Worm (Caenorhabditis elegans) whole organism, L1 larva: ENCODE results near the gene oma-2.
A peak's percentile ranks its signal among the peaks of the same experiment; 100 is the strongest.

Source experiments
- C04F5.9 ChIP-seq: sonication (generic microtip); optimal IDR thresholded peaks from 2 replicates; lab custom pipeline; 2016; ENCODE audit warnings: missing genetic modification characterization, missing compliant biosample characterization
- Y116A8C.19 ChIP-seq: sonication (generic microtip); optimal IDR thresholded peaks from 2 replicates; lab custom pipeline; 2016; ENCODE audit warnings: missing compliant biosample characterization, missing genetic modification characterization, borderline replicate concordance
- aha-1 ChIP-seq: fragments of 150-350 bp; optimal IDR thresholded peaks from 2 replicates; lab custom pipeline; 2014; ENCODE audit warnings: missing biosample characterization, missing genetic modification characterization
- aly-2 ChIP-seq: fragments of 150-350 bp; optimal IDR thresholded peaks from 2 replicates; lab custom pipeline; 2014; ENCODE audit warnings: missing biosample characterization, missing genetic modification characterization
- blmp-1 ChIP-seq: fragments of 150-350 bp; optimal IDR thresholded peaks from 2 replicates; lab custom pipeline; 2014; ENCODE audit warnings: missing biosample characterization, missing genetic modification characterization
- ceh-63 ChIP-seq: fragments of 200-800 bp; sonication (Bioruptor generic); optimal IDR thresholded peaks from 2 replicates; lab custom pipeline; 2018; ENCODE audit warnings: mild to moderate bottlenecking, missing genetic modification characterization, missing compliant biosample characterization
- ceh-8 ChIP-seq: fragments of 200-800 bp; sonication (Bioruptor generic); optimal IDR thresholded peaks from 2 replicates; lab custom pipeline; 2018; ENCODE audit warnings: mild to moderate bottlenecking, missing genetic modification characterization, moderate library complexity, missing compliant biosample characterization
- ceh-88 ChIP-seq: fragments of 200-800 bp; sonication (Bioruptor generic); IDR thresholded peaks from 2 replicates; pipeline ENCODE4 v1.3.6; 2022; ENCODE audit warnings: missing genetic modification characterization, missing compliant biosample characterization
- dsc-1 ChIP-seq: sonication (generic microtip); optimal IDR thresholded peaks from 2 replicates; lab custom pipeline; 2016; ENCODE audit warnings: mild to moderate bottlenecking, missing genetic modification characterization, missing compliant biosample characterization
- efl-1 ChIP-seq, 4 experiments: fragments of 150-350 bp; optimal IDR thresholded peaks in 3 of 4; peaks in 1 of 4; 1 replicate in 1 of 4; 2 replicates in 3 of 4; lab custom pipeline; 2014; ENCODE audit warnings: missing biosample characterization in 2 of 4, missing genetic modification characterization in 2 of 4, missing genetic modification reagents in 2 of 4
- efl-3 ChIP-seq: fragments of 200-800 bp; sonication (Bioruptor generic); optimal IDR thresholded peaks from 2 replicates; lab custom pipeline; 2018; ENCODE audit warnings: mild to moderate bottlenecking, missing genetic modification characterization, missing compliant biosample characterization
- egl-27 ChIP-seq, 2 experiments: fragments of 150-350 bp in 1 of 2; sonication (generic microtip); optimal IDR thresholded peaks; 3 replicates each; lab custom pipeline; 2017 to 2018; ENCODE audit warnings: missing biosample characterization in 2 of 2, missing genetic modification characterization in 2 of 2, missing genetic modification reagents in 2 of 2
- elt-3 ChIP-seq, 6 experiments: fragments of 150-350 bp in 1 of 6; sonication (generic microtip); optimal IDR thresholded peaks; 2 replicates each; lab custom pipeline; 2017 to 2018; ENCODE audit warnings: missing biosample characterization in 6 of 6, missing genetic modification characterization in 6 of 6, inconsistent platforms in 1 of 6
- fkh-8 ChIP-seq: sonication (generic microtip); optimal IDR thresholded peaks from 2 replicates; lab custom pipeline; 2016; ENCODE audit warnings: mild to moderate bottlenecking, missing genetic modification characterization, missing compliant biosample characterization
- fos-1 ChIP-seq: fragments of 150-350 bp; optimal IDR thresholded peaks from 2 replicates; lab custom pipeline; 2014; ENCODE audit warnings: missing biosample characterization, missing genetic modification characterization
- grh-1 ChIP-seq: fragments of 200-800 bp; sonication (Bioruptor generic); IDR thresholded peaks from 2 replicates; pipeline ENCODE4 v1.3.6; 2022; ENCODE audit warnings: missing genetic modification reagents, missing genetic modification characterization, missing compliant biosample characterization
- hlh-17 ChIP-seq: fragments of 200-800 bp; sonication (Bioruptor generic); optimal IDR thresholded peaks from 2 replicates; lab custom pipeline; 2018; ENCODE audit warnings: missing genetic modification characterization, mild to moderate bottlenecking, missing compliant biosample characterization, moderate library complexity, borderline replicate concordance
- hlh-4 ChIP-seq: sonication (generic microtip); optimal IDR thresholded peaks from 2 replicates; lab custom pipeline; 2016; ENCODE audit warnings: mild to moderate bottlenecking, missing genetic modification characterization, missing compliant biosample characterization
- hpl-2 ChIP-seq: fragments of 150-350 bp; optimal IDR thresholded peaks from 2 replicates; lab custom pipeline; 2014; ENCODE audit warnings: missing biosample characterization, missing genetic modification reagents, missing genetic modification characterization
- jun-1 ChIP-seq: fragments of 150-350 bp; optimal IDR thresholded peaks from 2 replicates; lab custom pipeline; 2014; ENCODE audit warnings: missing biosample characterization, missing genetic modification reagents, missing genetic modification characterization
- lin-13 ChIP-seq: fragments of 150-350 bp; optimal IDR thresholded peaks from 2 replicates; lab custom pipeline; 2014; ENCODE audit warnings: missing biosample characterization, missing genetic modification reagents, missing genetic modification characterization
- lin-35 ChIP-seq, 2 experiments: fragments of 150-350 bp; optimal IDR thresholded peaks; 2 replicates each; lab custom pipeline; 2014; ENCODE audit warnings: missing biosample characterization in 2 of 2, missing genetic modification characterization in 2 of 2, missing genetic modification reagents in 2 of 2
- lin-39 ChIP-seq: fragments of 150-350 bp; optimal IDR thresholded peaks from 2 replicates; lab custom pipeline; 2014; ENCODE audit warnings: missing biosample characterization, missing genetic modification reagents, missing genetic modification characterization
- lir-3 ChIP-seq: sonication (generic microtip); optimal IDR thresholded peaks from 2 replicates; lab custom pipeline; 2016; ENCODE audit warnings: mild to moderate bottlenecking, missing genetic modification characterization, moderate library complexity, missing compliant biosample characterization; ENCODE audit not compliant: poor library complexity
- lsy-2 ChIP-seq, 2 experiments: fragments of 150-350 bp; optimal IDR thresholded peaks; 2 replicates each; lab custom pipeline; 2014; ENCODE audit warnings: missing biosample characterization in 2 of 2, missing genetic modification characterization in 2 of 2
- mep-1 ChIP-seq: fragments of 150-350 bp; optimal IDR thresholded peaks from 2 replicates; lab custom pipeline; 2014; ENCODE audit warnings: missing biosample characterization, missing genetic modification characterization
- nhr-12 ChIP-seq: sonication (generic microtip); optimal IDR thresholded peaks from 2 replicates; lab custom pipeline; 2017; ENCODE audit warnings: missing biosample characterization, missing genetic modification characterization
- nhr-19 ChIP-seq: fragments of 200-800 bp; sonication (Bioruptor generic); conservative IDR thresholded peaks from 2 replicates; pipeline ENCODE4 v1.3.6; 2022; ENCODE audit warnings: missing genetic modification characterization, missing compliant biosample characterization
- nhr-20 ChIP-seq: sonication (generic microtip); optimal IDR thresholded peaks from 2 replicates; lab custom pipeline; 2016; ENCODE audit warnings: mild to moderate bottlenecking, missing genetic modification characterization, missing compliant biosample characterization
- nhr-47 ChIP-seq: sonication (generic microtip); optimal IDR thresholded peaks from 2 replicates; lab custom pipeline; 2016; ENCODE audit warnings: mild to moderate bottlenecking, missing genetic modification characterization, moderate library complexity, missing compliant biosample characterization
- nhr-71 ChIP-seq: sonication (generic microtip); optimal IDR thresholded peaks from 2 replicates; lab custom pipeline; 2016; ENCODE audit warnings: mild to moderate bottlenecking, missing genetic modification characterization, moderate library complexity, missing compliant biosample characterization
- nhr-77 ChIP-seq: fragments of 150-350 bp; optimal IDR thresholded peaks from 2 replicates; lab custom pipeline; 2014; ENCODE audit warnings: missing biosample characterization, missing genetic modification characterization
- nhr-85 ChIP-seq: sonication (generic microtip); peaks from one replicate; lab custom pipeline; 2016; ENCODE audit warnings: missing genetic modification characterization, inconsistent platforms, missing compliant biosample characterization
- nhr-90 ChIP-seq: sonication (generic microtip); optimal IDR thresholded peaks from 2 replicates; lab custom pipeline; 2016; ENCODE audit warnings: mild to moderate bottlenecking, missing genetic modification characterization, missing compliant biosample characterization; ENCODE audit not compliant: poor library complexity
- pag-3 ChIP-seq: sonication (generic microtip); optimal IDR thresholded peaks from 2 replicates; lab custom pipeline; 2017; ENCODE audit warnings: missing genetic modification characterization, mild to moderate bottlenecking, missing compliant biosample characterization, antibody characterized with exemption, borderline replicate concordance; ENCODE audit not compliant: insufficient read depth
- pax-3 ChIP-seq: fragments of 200-800 bp; sonication (Bioruptor generic); optimal IDR thresholded peaks from 2 replicates; lab custom pipeline; 2018; ENCODE audit warnings: mild to moderate bottlenecking, missing genetic modification characterization, moderate library complexity, missing compliant biosample characterization
- pqm-1 ChIP-seq: sonication (generic microtip); optimal IDR thresholded peaks from 3 replicates; lab custom pipeline; 2017; ENCODE audit warnings: missing biosample characterization, missing genetic modification characterization
- snu-23 ChIP-seq: sonication (generic microtip); optimal IDR thresholded peaks from 2 replicates; lab custom pipeline; 2016; ENCODE audit warnings: missing genetic modification characterization, missing compliant biosample characterization
- sox-4 ChIP-seq: sonication (generic microtip); optimal IDR thresholded peaks from 2 replicates; lab custom pipeline; 2016; ENCODE audit warnings: missing genetic modification characterization, missing compliant biosample characterization
- swsn-7 ChIP-seq: sonication (generic microtip); optimal IDR thresholded peaks from 2 replicates; lab custom pipeline; 2016; ENCODE audit warnings: missing genetic modification characterization, missing compliant biosample characterization
- tbx-2 ChIP-seq: sonication (generic microtip); optimal IDR thresholded peaks from 2 replicates; lab custom pipeline; 2016; ENCODE audit warnings: missing genetic modification characterization, missing compliant biosample characterization
- tlp-1 ChIP-seq: fragments of 150-350 bp; optimal IDR thresholded peaks from 2 replicates; lab custom pipeline; 2014; ENCODE audit warnings: missing biosample characterization, missing genetic modification characterization
- unc-30 ChIP-seq: sonication (generic microtip); optimal IDR thresholded peaks from 2 replicates; lab custom pipeline; 2017; ENCODE audit warnings: missing biosample characterization, missing genetic modification characterization
- unc-86 ChIP-seq: sonication (generic microtip); optimal IDR thresholded peaks from 2 replicates; lab custom pipeline; 2016; ENCODE audit warnings: missing genetic modification characterization, missing compliant biosample characterization
- zag-1 ChIP-seq: fragments of 150-350 bp; optimal IDR thresholded peaks from 2 replicates; lab custom pipeline; 2014; ENCODE audit warnings: missing biosample characterization, missing genetic modification characterization
- zip-4 ChIP-seq: fragments of 200-800 bp; sonication (Bioruptor generic); optimal IDR thresholded peaks from 2 replicates; lab custom pipeline; 2018; ENCODE audit warnings: mild to moderate bottlenecking, missing genetic modification characterization, moderate library complexity, missing compliant biosample characterization
- ztf-11 ChIP-seq, 2 experiments: sonication (generic microtip); optimal IDR thresholded peaks; 2 replicates each; lab custom pipeline; 2016 to 2017; ENCODE audit warnings: missing genetic modification characterization in 2 of 2, missing biosample characterization in 1 of 2, missing compliant biosample characterization in 1 of 2
- ztf-4 ChIP-seq: fragments of 150-350 bp; optimal IDR thresholded peaks from 2 replicates; lab custom pipeline; 2014; ENCODE audit warnings: missing biosample characterization, missing genetic modification characterization

Gene oma-2

DNA sequence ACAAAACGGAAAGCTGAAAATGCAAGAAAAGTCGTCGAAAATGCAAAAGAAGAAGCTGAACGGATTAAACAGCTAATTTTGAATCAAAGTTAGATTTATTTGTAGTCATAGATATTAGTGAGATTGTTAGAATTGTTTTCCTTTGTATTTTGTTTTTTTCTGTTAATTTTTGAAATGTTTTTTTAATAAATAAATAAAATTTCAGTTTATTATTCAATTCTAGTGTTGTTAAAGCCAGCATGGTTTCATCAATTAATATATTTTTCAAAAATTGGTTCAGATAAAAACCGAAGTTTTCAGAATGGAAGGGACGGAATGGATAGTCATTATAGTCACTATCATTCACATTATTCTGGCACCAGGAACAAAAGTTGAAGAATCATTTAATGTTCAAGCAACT lies 5.6 kb downstream of the oma-2 start, which contains the start of gene algn-12:
algn-12 (plus strand) TSS at position 301 of the 400 bp plus-strand sequence.
- TF ChIP-seq jun-1 (tag; lab: Kevin White, UChicago) (no peak), snu-23 (GFP tag; lab: Kevin White, UChicago) (no peak), zip-4 (no peak), nhr-71 (tag; lab: Kevin White, UChicago) (no peak), blmp-1 (no peak), unc-30 (tag; lab: Kevin White, UChicago) (no peak), ceh-88 (GFP tag; lab: Robert Waterston, UW) (no peak), ceh-8 (GFP tag; lab: Kevin White, UChicago) (no peak), lin-35 (GFP tag; optimal IDR thresholded peaks at IDR 0.05; lab: Kevin White, UChicago) (no peak), nhr-77 (tag; lab: Kevin White, UChicago) (no peak), Y116A8C.19 (tag; lab: Kevin White, UChicago) (no peak), egl-27 (tag; optimal IDR thresholded peaks at IDR 0.05; lab: Kevin White, UChicago) (no peak), nhr-12 (tag; lab: Kevin White, UChicago) (no peak), ztf-11 (tag; optimal IDR thresholded peaks at IDR 0.05; lab: Kevin White, UChicago) (no peak), lin-13 (GFP tag; lab: Kevin White, UChicago) (no peak)

DNA sequence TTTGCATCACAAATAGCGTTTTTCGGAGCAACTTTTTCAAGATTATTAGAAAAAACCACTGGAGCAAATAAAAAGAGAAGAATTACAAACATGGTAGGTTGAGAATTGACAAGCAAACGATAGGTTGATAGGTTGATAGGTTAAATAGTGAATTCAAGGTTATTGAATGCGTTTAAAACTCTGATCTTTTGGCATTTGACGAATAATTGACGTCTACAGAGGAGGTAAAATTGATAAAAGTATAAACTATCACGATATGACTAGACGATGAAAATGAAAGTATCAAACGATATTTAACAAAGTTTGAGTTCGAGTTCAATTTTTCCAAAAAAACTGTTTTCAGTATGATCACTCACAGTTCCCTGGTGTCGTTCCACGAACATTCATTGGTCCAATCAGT lies 6.7 kb downstream of the oma-2 start, which contains the start of gene ZC513.14:
ZC513.14 (minus strand) TSS at position 101 of the 400 bp plus-strand sequence.
- TF ChIP-seq pqm-1 = no peak
- no peak for TF ChIP-seq zag-1 (tag; lab: Kevin White, UChicago)
- TF ChIP-seq dsc-1 = no peak
- TF ChIP-seq jun-1 (tag; lab: Kevin White, UChicago) = no peak
- no peak for TF ChIP-seq hpl-2 (GFP tag; lab: Kevin White, UChicago)
- TF ChIP-seq tbx-2 (tag; lab: Kevin White, UChicago) = no peak
- no peak for TF ChIP-seq efl-3
- no peak for TF ChIP-seq lin-39 (tag; lab: Kevin White, UChicago)
- TF ChIP-seq fos-1 (tag; lab: Kevin White, UChicago) = no peak
- no peak for TF ChIP-seq efl-1 (optimal IDR thresholded peaks at IDR 0.05; lab: Kevin White, UChicago)
- no peak for TF ChIP-seq efl-1 (GFP tag; optimal IDR thresholded peaks at IDR 0.05 in 1 of 2; lab: Kevin White, UChicago)
- TF ChIP-seq fkh-8 = no peak
- no peak for TF ChIP-seq lir-3 (tag; lab: Kevin White, UChicago)
- TF ChIP-seq lsy-2 (tag; optimal IDR thresholded peaks at IDR 0.05; lab: Kevin White, UChicago) = no peak
- TF ChIP-seq aha-1 (tag; lab: Kevin White, UChicago) = no peak
- no peak for TF ChIP-seq nhr-77 (tag; lab: Kevin White, UChicago)
- no peak for TF ChIP-seq hlh-4 (tag; lab: Kevin White, UChicago)
- no peak for TF ChIP-seq aly-2 (tag; lab: Kevin White, UChicago)
- TF ChIP-seq sox-4 (tag; lab: Kevin White, UChicago) = no peak
- no peak for TF ChIP-seq nhr-20 (tag; lab: Kevin White, UChicago)
- TF ChIP-seq hlh-17 (GFP tag; lab: Kevin White, UChicago) = no peak

DNA sequence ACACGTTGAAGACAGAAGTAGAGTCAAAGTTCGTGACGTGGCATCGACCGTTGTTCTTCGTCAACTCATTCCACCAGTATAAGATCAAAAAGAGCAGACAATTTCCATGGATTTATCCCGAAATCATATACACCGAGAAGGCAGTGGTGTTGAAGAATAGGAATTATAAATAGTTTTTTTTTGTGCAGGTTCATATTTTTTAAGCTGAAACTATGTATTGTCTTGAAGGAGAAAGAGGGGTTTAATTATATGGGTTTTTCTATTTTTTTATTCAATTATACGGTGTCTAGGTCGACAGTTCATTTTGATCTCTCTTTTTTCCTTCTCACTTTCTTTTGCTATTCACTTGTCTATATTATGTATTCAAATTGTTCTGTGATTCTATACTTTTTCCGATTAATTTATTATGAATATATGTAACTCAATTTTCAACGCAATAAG lies 9.9 kb downstream of the oma-2 start:
- TF ChIP-seq nhr-47 (tag; lab: Kevin White, UChicago) (peak; percentile 28), lsy-2 (tag; optimal IDR thresholded peaks at IDR 0.05; lab: Kevin White, UChicago) (peak; percentile 30 to 32), grh-1 (peak; percentile 46), nhr-90 (tag; lab: Kevin White, UChicago) (peak; percentile 66), snu-23 (GFP tag; lab: Kevin White, UChicago) (peak; percentile 46), pag-3 (tag; lab: Kevin White, UChicago) (no peak), ceh-63 (no peak), pax-3 (tag; lab: Kevin White, UChicago) (no peak), lin-35 (GFP tag; optimal IDR thresholded peaks at IDR 0.05; lab: Kevin White, UChicago) (peak in 1 of 2 experiments; percentile 26), nhr-20 (tag; lab: Kevin White, UChicago) (peak; percentile 48), elt-3 (tag; optimal IDR thresholded peaks at IDR 0.05; lab: Kevin White, UChicago) (peak in 2 of 6 experiments; percentile 42 to 73), unc-86 (tag; lab: Kevin White, UChicago) (no peak), C04F5.9 (tag; lab: Kevin White, UChicago) (no peak), swsn-7 (tag; lab: Kevin White, UChicago) (peak; percentile 13), nhr-71 (tag; lab: Kevin White, UChicago) (peak; percentile 57), blmp-1 (peak; percentile 27), ztf-4 (tag; lab: Kevin White, UChicago) (peak; percentile 72), mep-1 (tag; lab: Kevin White, UChicago) (peak; percentile 40), nhr-85 (peak; percentile 77), tlp-1 (tag; lab: Kevin White, UChicago) (no peak), nhr-19 (GFP tag; lab: Robert Waterston, UW) (peak; percentile 13)
